Fruit fly (Drosophila melanogaster) whole organism, embryonic: Measurements from ENCODE around the gene Ppcs.
A peak's percentile ranks its signal among the peaks of the same experiment; 100 is the strongest.

Experiments used
- Atf6 ChIP-seq: fragments of 200-800 bp; sonication (Bioruptor generic); IDR thresholded peaks from 2 replicates; pipeline ENCODE4 v1.3.6; 2022; ENCODE audit warnings: missing biosample characterization, missing genetic modification characterization
- CG10321 ChIP-seq: fragments of 200-800 bp; sonication (Bioruptor generic); IDR thresholded peaks from 2 replicates; pipeline ENCODE4 v1.3.6; 2022; ENCODE audit warnings: missing biosample characterization, missing genetic modification characterization
- CG11085 ChIP-seq: fragments of 200-800 bp; sonication (Bioruptor generic); IDR thresholded peaks from 2 replicates; pipeline ENCODE4 v1.3.6; 2022; ENCODE audit warnings: missing biosample characterization, missing genetic modification characterization
- CG12236 ChIP-seq: fragments of 200-800 bp; sonication (Bioruptor generic); optimal IDR thresholded peaks from 2 replicates; lab custom pipeline; 2016; ENCODE audit warnings: missing biosample characterization, missing genetic modification characterization
- CG15011 ChIP-seq: fragments of 200-800 bp; sonication (Bioruptor generic); optimal IDR thresholded peaks from 3 replicates; lab custom pipeline; 2018; ENCODE audit warnings: missing biosample characterization, mild to moderate bottlenecking, missing genetic modification characterization
- CG15269 ChIP-seq: fragments of 200-800 bp; sonication (Bioruptor generic); optimal IDR thresholded peaks from 2 replicates; lab custom pipeline; 2018; ENCODE audit warnings: missing biosample characterization, mild to moderate bottlenecking, missing genetic modification characterization, moderate library complexity
- CG1529 ChIP-seq: fragments of 200-800 bp; sonication (Bioruptor generic); optimal IDR thresholded peaks from 3 replicates; lab custom pipeline; 2018; ENCODE audit warnings: missing biosample characterization, missing genetic modification characterization
- CG15514 ChIP-seq: fragments of 200-800 bp; sonication (Bioruptor generic); optimal IDR thresholded peaks from 3 replicates; lab custom pipeline; 2017; ENCODE audit warnings: missing biosample characterization, missing genetic modification characterization, mild to moderate bottlenecking, moderate library complexity, missing genetic modification reagents
- CG16863 ChIP-seq: fragments of 200-800 bp; sonication (Bioruptor generic); optimal IDR thresholded peaks from 3 replicates; lab custom pipeline; 2016; ENCODE audit warnings: missing biosample characterization, missing genetic modification characterization
- CG18011 ChIP-seq: fragments of 200-800 bp; sonication (Bioruptor generic); optimal IDR thresholded peaks from 2 replicates; lab custom pipeline; 2017; ENCODE audit warnings: missing biosample characterization, missing genetic modification characterization, mild to moderate bottlenecking, moderate library complexity, missing genotype
- CG2712 ChIP-seq: fragments of 200-800 bp; optimal IDR thresholded peaks from 3 replicates; lab custom pipeline; 2019; ENCODE audit warnings: missing biosample characterization, mild to moderate bottlenecking, missing genetic modification characterization, moderate library complexity
- CG32532 ChIP-seq: fragments of 200-800 bp; sonication (Bioruptor generic); IDR thresholded peaks from 2 replicates; pipeline ENCODE4 v1.3.6; 2022; ENCODE audit warnings: missing biosample characterization, missing genetic modification characterization
- CG3281 ChIP-seq: fragments of 200-800 bp; sonication (Bioruptor generic); optimal IDR thresholded peaks from 3 replicates; lab custom pipeline; 2017; ENCODE audit warnings: missing biosample characterization, mild to moderate bottlenecking, missing genetic modification characterization
- CG4360 ChIP-seq: fragments of 200-800 bp; sonication (Bioruptor generic); IDR thresholded peaks from 2 replicates; pipeline ENCODE4 v1.3.6; 2022; ENCODE audit warnings: missing biosample characterization, missing genetic modification characterization
- CG6272 ChIP-seq: fragments of 200-800 bp; sonication (Bioruptor generic); IDR thresholded peaks from 2 replicates; pipeline ENCODE4 v1.3.6; 2022; ENCODE audit warnings: missing biosample characterization, missing genetic modification characterization
- CG6813 ChIP-seq: fragments of 200-800 bp; sonication (Bioruptor generic); optimal IDR thresholded peaks from 2 replicates; lab custom pipeline; 2017; ENCODE audit warnings: missing biosample characterization, missing genetic modification characterization, mild to moderate bottlenecking, moderate library complexity, missing genetic modification reagents
- CG7271 ChIP-seq: fragments of 200-800 bp; sonication (Bioruptor generic); optimal IDR thresholded peaks from 2 replicates; lab custom pipeline; 2018; ENCODE audit warnings: missing biosample characterization, mild to moderate bottlenecking, missing genetic modification characterization, moderate library complexity
- CG7839 ChIP-seq: fragments of 200-800 bp; sonication (Bioruptor generic); optimal IDR thresholded peaks from 3 replicates; lab custom pipeline; 2018; ENCODE audit warnings: missing biosample characterization, mild to moderate bottlenecking, missing genetic modification characterization, moderate library complexity
- CG7928 ChIP-seq: fragments of 200-800 bp; sonication (Bioruptor generic); optimal IDR thresholded peaks from 2 replicates; lab custom pipeline; 2017; ENCODE audit warnings: missing biosample characterization, mild to moderate bottlenecking, missing genetic modification characterization
- CG8765 ChIP-seq: fragments of 200-800 bp; sonication (Bioruptor generic); IDR thresholded peaks from 2 replicates; pipeline ENCODE4 v1.3.6; 2022; ENCODE audit warnings: missing biosample characterization, missing genetic modification characterization
- CG9437 ChIP-seq: fragments of 200-800 bp; sonication (Bioruptor generic); optimal IDR thresholded peaks from 2 replicates; lab custom pipeline; 2018; ENCODE audit warnings: missing biosample characterization, mild to moderate bottlenecking, missing genetic modification characterization
- CG9609 ChIP-seq: fragments of 200-800 bp; sonication (Bioruptor generic); optimal IDR thresholded peaks from 3 replicates; lab custom pipeline; 2016; ENCODE audit warnings: missing biosample characterization, missing genetic modification characterization
- Dll ChIP-seq: fragments of 200-800 bp; sonication (Bioruptor generic); IDR thresholded peaks from 4 replicates; pipeline ENCODE4 v1.3.6; 2022; ENCODE audit warnings: missing biosample characterization, missing genetic modification characterization; ENCODE audit not compliant: partially characterized antibody
- Dref ChIP-seq: fragments of 200-800 bp; sonication (Bioruptor generic); IDR thresholded peaks from 2 replicates; pipeline ENCODE4 v1.3.6; 2022; ENCODE audit warnings: missing biosample characterization, missing genetic modification characterization
- Hey ChIP-seq: fragments of 200-800 bp; sonication (Bioruptor generic); optimal IDR thresholded peaks from 3 replicates; lab custom pipeline; 2018; ENCODE audit warnings: missing biosample characterization, mild to moderate bottlenecking, missing genetic modification characterization
- NC2α ChIP-seq: fragments of 200-800 bp; sonication (Bioruptor generic); optimal IDR thresholded peaks from 2 replicates; lab custom pipeline; 2016; ENCODE audit warnings: missing biosample characterization, missing genetic modification characterization
- Nf-YC ChIP-seq: fragments of 200-800 bp; optimal IDR thresholded peaks from 3 replicates; lab custom pipeline; 2019; ENCODE audit warnings: missing biosample characterization, mild to moderate bottlenecking, missing genetic modification characterization, moderate library complexity
- Ravus ChIP-seq: fragments of 200-800 bp; sonication (Bioruptor generic); IDR thresholded peaks from 2 replicates; pipeline ENCODE4 v1.3.6; 2022; ENCODE audit warnings: missing biosample characterization, missing genetic modification characterization
- Six4 ChIP-seq: fragments of 200-800 bp; sonication (Bioruptor generic); optimal IDR thresholded peaks from 2 replicates; lab custom pipeline; 2016; ENCODE audit warnings: missing biosample characterization, missing genetic modification characterization
- Sry-β ChIP-seq: fragments of 200-800 bp; sonication (Bioruptor generic); optimal IDR thresholded peaks from 2 replicates; lab custom pipeline; 2018; ENCODE audit warnings: missing biosample characterization, mild to moderate bottlenecking, missing genetic modification characterization, moderate library complexity
- Taf1 ChIP-seq: fragments of 200-800 bp; sonication (Bioruptor generic); IDR thresholded peaks from 2 replicates; pipeline ENCODE4 v1.3.6; 2022; ENCODE audit warnings: missing biosample characterization, missing genetic modification characterization
- ap ChIP-seq: fragments of 200-800 bp; sonication (Bioruptor generic); IDR thresholded peaks from 2 replicates; pipeline ENCODE4 v1.3.6; 2022; ENCODE audit warnings: missing biosample characterization, missing genetic modification characterization
- bcd ChIP-seq: fragments of 200-800 bp; sonication (Bioruptor generic); optimal IDR thresholded peaks from 2 replicates; lab custom pipeline; 2017; ENCODE audit warnings: missing biosample characterization, mild to moderate bottlenecking, missing genetic modification characterization
- br ChIP-seq: fragments of >200 bp; optimal IDR thresholded peaks from 2 replicates; lab custom pipeline; 2017
- cato ChIP-seq: fragments of 200-800 bp; sonication (Bioruptor generic); optimal IDR thresholded peaks from 2 replicates; lab custom pipeline; 2016; ENCODE audit warnings: missing biosample characterization, missing genetic modification characterization, borderline replicate concordance
- corto ChIP-seq: fragments of 200-800 bp; sonication (Bioruptor generic); optimal IDR thresholded peaks from 2 replicates; lab custom pipeline; 2016; ENCODE audit warnings: missing biosample characterization, mild to moderate bottlenecking, missing genetic modification characterization, moderate library complexity
- danr ChIP-seq: fragments of 200-800 bp; sonication (Bioruptor generic); IDR thresholded peaks from 2 replicates; pipeline ENCODE4 v1.3.6; 2022; ENCODE audit warnings: missing biosample characterization, missing genetic modification characterization
- fru ChIP-seq: fragments of >200 bp; optimal IDR thresholded peaks from 2 replicates; lab custom pipeline; 2017
- ftz-f1 ChIP-seq: fragments of 200-800 bp; sonication (Bioruptor generic); optimal IDR thresholded peaks from 2 replicates; lab custom pipeline; 2016; ENCODE audit warnings: missing biosample characterization, missing genetic modification characterization
- jumu ChIP-seq: fragments of 200-800 bp; sonication (Bioruptor generic); optimal IDR thresholded peaks from 3 replicates; lab custom pipeline; 2016; ENCODE audit warnings: missing biosample characterization, missing genetic modification characterization
- knrl ChIP-seq: fragments of 200-800 bp; sonication (Bioruptor generic); IDR thresholded peaks from 3 replicates; pipeline ENCODE4 v1.3.6; 2022; ENCODE audit warnings: missing biosample characterization, missing genetic modification characterization; ENCODE audit not compliant: partially characterized antibody
- nerfin-1 ChIP-seq: fragments of 200-800 bp; sonication (Bioruptor generic); optimal IDR thresholded peaks from 3 replicates; lab custom pipeline; 2019; ENCODE audit warnings: missing biosample characterization, mild to moderate bottlenecking, missing genetic modification characterization, moderate library complexity
- pum ChIP-seq: fragments of 200-800 bp; sonication (Bioruptor generic); optimal IDR thresholded peaks from 2 replicates; lab custom pipeline; 2016; ENCODE audit warnings: missing biosample characterization, missing genetic modification characterization
- ro ChIP-seq: fragments of 200-800 bp; sonication (Bioruptor generic); IDR thresholded peaks from 2 replicates; pipeline ENCODE4 v1.3.6; 2022; ENCODE audit warnings: missing biosample characterization, missing genetic modification characterization
- sc ChIP-seq, 3 experiments: fragments of >200 bp in 2 of 3; fragments of 200-800 bp in 1 of 3; sonication (Bioruptor generic) in 1 of 3; optimal IDR thresholded peaks; 2 replicates in 2 of 3; 3 replicates in 1 of 3; lab custom pipeline; 2017; ENCODE audit warnings: mild to moderate bottlenecking in 1 of 3, missing biosample characterization in 1 of 3, missing genetic modification characterization in 1 of 3, missing genetic modification reagents in 1 of 3
- slbo ChIP-seq: fragments of 200-800 bp; sonication (Bioruptor generic); IDR thresholded peaks from 2 replicates; pipeline ENCODE4 v1.3.6; 2022; ENCODE audit warnings: missing biosample characterization, missing genetic modification characterization
- tx ChIP-seq: fragments of 200-800 bp; sonication (Bioruptor generic); optimal IDR thresholded peaks from 2 replicates; lab custom pipeline; 2016; ENCODE audit warnings: missing biosample characterization, missing genetic modification characterization
- unc-4 ChIP-seq: fragments of 200-800 bp; sonication (Bioruptor generic); IDR thresholded peaks from 2 replicates; pipeline ENCODE4 v1.3.6; 2022; ENCODE audit warnings: missing biosample characterization, missing genetic modification characterization; ENCODE audit not compliant: partially characterized antibody
- vvl ChIP-seq: fragments of 200-800 bp; sonication (Bioruptor generic); IDR thresholded peaks from 2 replicates; pipeline ENCODE4 v1.3.6; 2022; ENCODE audit warnings: missing biosample characterization, missing genetic modification characterization

The Ppcs gene

dm6 chr3R:19156670-19157402 lies 9.1 kb upstream of the Ppcs start, which contains the start of gene nanos (continued):
- TF ChIP-seq danr (GFP tag; lab: Robert Waterston, UW) (peak; percentile 16; the same call in 1 of the 2 replicates), Taf1 (GFP tag; lab: Robert Waterston, UW) (no peak), CG15514 (GFP tag; lab: Kevin White, UChicago) (peak; percentile 94), unc-4 (GFP tag; lab: Robert Waterston, UW) (peak; percentile 98), CG11085 (GFP tag; lab: Robert Waterston, UW) (peak; percentile 57; the same call in 1 of the 2 replicates), corto (GFP tag; lab: Kevin White, UChicago) (no peak), ftz-f1 (GFP tag; lab: Kevin White, UChicago) (peak; percentile 62), ap (GFP tag; lab: Robert Waterston, UW) (0 out of 2 replicates have a peak, but pooled peaks have one; percentile 7), bcd (GFP tag; lab: Kevin White, UChicago) (peak; percentile 86), nerfin-1 (tag; lab: Kevin White, UChicago) (peak; percentile 14), CG15011 (GFP tag; lab: Kevin White, UChicago) (no peak), CG4360 (peak; percentile 9; the same call in 1 of the 2 replicates), CG7839 (tag; lab: Kevin White, UChicago) (peak; percentile 46), CG2712 (tag; lab: Kevin White, UChicago) (peak; percentile 60), slbo (GFP tag; lab: Robert Waterston, UW) (peak; percentile 86), ro (GFP tag; lab: Robert Waterston, UW) (no peak), Nf-YC (tag; lab: Kevin White, UChicago) (peak; percentile 56), CG1529 (GFP tag; lab: Kevin White, UChicago) (peak; percentile 35), knrl (peak; percentile 99), CG16863 (peak; percentile 28), CG7928 (GFP tag; lab: Kevin White, UChicago) (peak; percentile 45), CG15269 (peak; percentile 24), Ravus (no peak), Atf6 (peak; percentile 58; the same call in 1 of the 2 replicates), CG10321 (GFP tag; lab: Robert Waterston, UW) (0 out of 2 replicates have a peak, but pooled peaks have one; percentile 29), CG12236 (no peak), CG9609 (GFP tag; lab: Kevin White, UChicago) (peak; percentile 81), CG6272 (peak; percentile 71), CG7271 (tag; lab: Kevin White, UChicago) (no peak), Dll (peak; percentile 98), CG18011 (GFP tag; lab: Kevin White, UChicago) (peak; percentile 67), vvl (GFP tag; lab: Robert Waterston, UW) (peak; percentile 66), CG9437 (peak; percentile 16), CG8765 (GFP tag; lab: Robert Waterston, UW) (peak; percentile 51; the same call in 1 of the 2 replicates), br (lab: Kevin White, UChicago) (no peak), CG6813 (GFP tag; lab: Kevin White, UChicago) (peak; percentile 10), Sry-β (GFP tag; lab: Kevin White, UChicago) (no peak), NC2α (GFP tag; lab: Kevin White, UChicago) (peak; percentile 36), Dref (peak; percentile 77), pum (GFP tag; lab: Kevin White, UChicago) (peak; percentile 59), tx (GFP tag; lab: Kevin White, UChicago) (peak; percentile 55), sc (optimal IDR thresholded peaks at IDR 0.05; lab: Kevin White, UChicago) (no peak), sc (GFP tag; optimal IDR thresholded peaks at IDR 0.05; lab: Kevin White, UChicago) (no peak), CG32532 (GFP tag; lab: Robert Waterston, UW) (peak; percentile 78), jumu (GFP tag; lab: Kevin White, UChicago) (peak; percentile 68), Six4 (GFP tag; lab: Kevin White, UChicago) (peak; percentile 31), cato (GFP tag; lab: Kevin White, UChicago) (peak; percentile 3), fru (no peak), CG3281 (GFP tag; lab: Kevin White, UChicago) (peak; percentile 33), Hey (tag; lab: Kevin White, UChicago) (peak; percentile 39)
